Fruit fly (Drosophila melanogaster) whole organism, embryonic: ENCODE data around the gene CG10803.

Experiments used
- BtbVII ChIP-seq: fragments of 200-800 bp; sonication (Bioruptor generic); optimal IDR thresholded peaks from 3 replicates; lab custom pipeline; 2017; ENCODE audit warnings: missing biosample characterization, mild to moderate bottlenecking, missing genetic modification characterization
- CG11504 ChIP-seq: fragments of 200-800 bp; sonication (Bioruptor generic); optimal IDR thresholded peaks from 3 replicates; lab custom pipeline; 2019; ENCODE audit warnings: missing biosample characterization, mild to moderate bottlenecking, missing genetic modification characterization, moderate library complexity
- CG12071 ChIP-seq: fragments of 200-800 bp; sonication (Bioruptor generic); optimal IDR thresholded peaks from 3 replicates; lab custom pipeline; 2018; ENCODE audit warnings: missing biosample characterization, mild to moderate bottlenecking, missing genetic modification characterization
- CG13424 ChIP-seq: fragments of 200-800 bp; sonication (Bioruptor generic); optimal IDR thresholded peaks from 2 replicates; lab custom pipeline; 2019; ENCODE audit warnings: missing biosample characterization, mild to moderate bottlenecking, missing genetic modification characterization, moderate library complexity
- CG13775 ChIP-seq: fragments of 200-800 bp; sonication (Bioruptor generic); optimal IDR thresholded peaks from 3 replicates; lab custom pipeline; 2017; ENCODE audit warnings: missing biosample characterization, mild to moderate bottlenecking, missing genetic modification characterization
- CG14667 ChIP-seq: fragments of 200-800 bp; sonication (Bioruptor generic); IDR thresholded peaks from 2 replicates; pipeline ENCODE4 v1.3.6; 2022; ENCODE audit warnings: missing biosample characterization, missing genetic modification characterization
- CG17359 ChIP-seq: fragments of 200-800 bp; sonication (Bioruptor generic); optimal IDR thresholded peaks from 3 replicates; lab custom pipeline; 2018; ENCODE audit warnings: missing biosample characterization, mild to moderate bottlenecking, missing genetic modification characterization, moderate library complexity
- CG2678 ChIP-seq: fragments of 200-800 bp; sonication (Bioruptor generic); optimal IDR thresholded peaks from 3 replicates; lab custom pipeline; 2019; ENCODE audit warnings: missing biosample characterization, mild to moderate bottlenecking, missing genetic modification characterization, moderate library complexity
- CG3281 ChIP-seq: fragments of 200-800 bp; sonication (Bioruptor generic); optimal IDR thresholded peaks from 3 replicates; lab custom pipeline; 2017; ENCODE audit warnings: missing biosample characterization, mild to moderate bottlenecking, missing genetic modification characterization
- CG5953 ChIP-seq: fragments of 200-800 bp; sonication (Bioruptor generic); IDR thresholded peaks from 2 replicates; pipeline ENCODE4 v1.3.6; 2022; ENCODE audit warnings: missing biosample characterization, missing genetic modification characterization
- CG7839 ChIP-seq: fragments of 200-800 bp; sonication (Bioruptor generic); optimal IDR thresholded peaks from 3 replicates; lab custom pipeline; 2018; ENCODE audit warnings: missing biosample characterization, mild to moderate bottlenecking, missing genetic modification characterization, moderate library complexity
- CoRest ChIP-seq: fragments of 200-800 bp; sonication (Bioruptor generic); optimal IDR thresholded peaks from 3 replicates; lab custom pipeline; 2018; ENCODE audit warnings: missing biosample characterization, mild to moderate bottlenecking, missing genetic modification characterization, moderate library complexity
- D19A ChIP-seq: fragments of 200-800 bp; optimal IDR thresholded peaks from 3 replicates; lab custom pipeline; 2019; ENCODE audit warnings: missing biosample characterization, mild to moderate bottlenecking, missing genetic modification characterization, moderate library complexity
- Dbx ChIP-seq: fragments of 200-800 bp; sonication (Bioruptor generic); IDR thresholded peaks from 3 replicates; pipeline ENCODE4 v1.3.6; 2022; ENCODE audit warnings: missing biosample characterization, missing genetic modification characterization
- Dll ChIP-seq: fragments of 200-800 bp; sonication (Bioruptor generic); IDR thresholded peaks from 4 replicates; pipeline ENCODE4 v1.3.6; 2022; ENCODE audit warnings: missing biosample characterization, missing genetic modification characterization; ENCODE audit not compliant: partially characterized antibody
- Doc2 ChIP-seq: fragments of 200-800 bp; sonication (Bioruptor generic); IDR thresholded peaks from 2 replicates; pipeline ENCODE4 v1.3.6; 2022; ENCODE audit warnings: missing biosample characterization, missing genetic modification characterization
- HLHmδ ChIP-seq: fragments of 200-800 bp; sonication (Bioruptor generic); optimal IDR thresholded peaks from 2 replicates; lab custom pipeline; 2018; ENCODE audit warnings: missing biosample characterization, mild to moderate bottlenecking, missing genetic modification characterization, moderate library complexity
- Hr51 ChIP-seq, 2 experiments: fragments of 200-800 bp; sonication (Bioruptor generic); optimal IDR thresholded peaks; 2 replicates in 1 of 2; 3 replicates in 1 of 2; lab custom pipeline; 2016 to 2018; ENCODE audit warnings: missing biosample characterization in 2 of 2, missing genetic modification characterization in 2 of 2, mild to moderate bottlenecking in 1 of 2, moderate library complexity in 1 of 2
- Kr ChIP-seq: fragments of 200-800 bp; sonication (Bioruptor generic); optimal IDR thresholded peaks from 2 replicates; lab custom pipeline; 2017; ENCODE audit warnings: missing biosample characterization, mild to moderate bottlenecking, missing genetic modification characterization
- Med ChIP-seq: fragments of 200-800 bp; sonication (Bioruptor generic); peaks from one replicate; lab custom pipeline; 2016; ENCODE audit warnings: missing biosample characterization, missing genetic modification characterization, mild to moderate bottlenecking, inconsistent platforms, moderate library complexity
- Oli ChIP-seq: fragments of 200-800 bp; sonication (Bioruptor generic); optimal IDR thresholded peaks from 2 replicates; lab custom pipeline; 2018; ENCODE audit warnings: missing biosample characterization, mild to moderate bottlenecking, missing genetic modification characterization, moderate library complexity
- Pdp1 ChIP-seq, 2 experiments: fragments of 200-800 bp; sonication (Bioruptor generic); optimal IDR thresholded peaks; 3 replicates each; lab custom pipeline; 2016; ENCODE audit warnings: missing biosample characterization in 2 of 2, missing genetic modification characterization in 2 of 2, mild to moderate bottlenecking in 1 of 2, moderate library complexity in 1 of 2
- Sox100B ChIP-seq: fragments of 200-800 bp; sonication (Bioruptor generic); optimal IDR thresholded peaks from 3 replicates; lab custom pipeline; 2018; ENCODE audit warnings: missing biosample characterization, mild to moderate bottlenecking, missing genetic modification characterization
- Sox102F ChIP-seq: fragments of 200-800 bp; sonication (Bioruptor generic); optimal IDR thresholded peaks from 2 replicates; lab custom pipeline; 2018; ENCODE audit warnings: missing biosample characterization, mild to moderate bottlenecking, missing genetic modification characterization, moderate library complexity
- Xbp1 ChIP-seq: fragments of 200-800 bp; sonication (Bioruptor generic); optimal IDR thresholded peaks from 3 replicates; lab custom pipeline; 2016; ENCODE audit warnings: missing biosample characterization, mild to moderate bottlenecking, missing genetic modification characterization
- Xrp1 ChIP-seq: fragments of 200-800 bp; sonication (Bioruptor generic); IDR thresholded peaks from 2 replicates; pipeline ENCODE4 v1.3.6; 2022; ENCODE audit warnings: missing biosample characterization, missing genetic modification characterization
- ash1 ChIP-seq: fragments of 200-800 bp; sonication (Bioruptor generic); optimal IDR thresholded peaks from 2 replicates; lab custom pipeline; 2018; ENCODE audit warnings: missing biosample characterization, mild to moderate bottlenecking, missing genetic modification characterization
- bcd ChIP-seq: fragments of 200-800 bp; sonication (Bioruptor generic); optimal IDR thresholded peaks from 2 replicates; lab custom pipeline; 2017; ENCODE audit warnings: missing biosample characterization, mild to moderate bottlenecking, missing genetic modification characterization
- cg ChIP-seq: fragments of 200-800 bp; sonication (Bioruptor generic); optimal IDR thresholded peaks from 3 replicates; lab custom pipeline; 2019; ENCODE audit warnings: missing biosample characterization, mild to moderate bottlenecking, missing genetic modification characterization, moderate library complexity
- chinmo ChIP-seq: fragments of 200-800 bp; sonication (Bioruptor generic); IDR thresholded peaks from 4 replicates; pipeline ENCODE4 v1.3.6; 2022; ENCODE audit warnings: missing biosample characterization, missing genetic modification characterization; ENCODE audit not compliant: partially characterized antibody
- corto ChIP-seq: fragments of 200-800 bp; sonication (Bioruptor generic); optimal IDR thresholded peaks from 2 replicates; lab custom pipeline; 2016; ENCODE audit warnings: missing biosample characterization, mild to moderate bottlenecking, missing genetic modification characterization, moderate library complexity
- dan ChIP-seq: fragments of 200-800 bp; sonication (Bioruptor generic); IDR thresholded peaks from 2 replicates; pipeline ENCODE4 v1.3.6; 2022; ENCODE audit warnings: missing biosample characterization, missing genetic modification characterization
- eyg ChIP-seq: fragments of 200-800 bp; sonication (Bioruptor generic); optimal IDR thresholded peaks from 3 replicates; lab custom pipeline; 2016; ENCODE audit warnings: missing biosample characterization, missing genetic modification characterization
- gem ChIP-seq: fragments of 200-800 bp; sonication (Bioruptor generic); optimal IDR thresholded peaks from 2 replicates; lab custom pipeline; 2019; ENCODE audit warnings: missing biosample characterization, mild to moderate bottlenecking, missing genetic modification characterization, moderate library complexity
- hkb ChIP-seq, 2 experiments: fragments of 200-800 bp in 1 of 2; fragments of >200 bp in 1 of 2; sonication (Bioruptor generic) in 1 of 2; IDR thresholded peaks in 1 of 2; optimal IDR thresholded peaks in 1 of 2; 2 replicates each; pipeline versions ENCODE4 v1.3.6 to Lab custom; 2017 to 2022; ENCODE audit warnings: missing biosample characterization in 1 of 2, missing genetic modification characterization in 1 of 2
- lab ChIP-seq: fragments of 200-800 bp; sonication (Bioruptor generic); optimal IDR thresholded peaks from 3 replicates; lab custom pipeline; 2017; ENCODE audit warnings: missing biosample characterization, missing genetic modification characterization, mild to moderate bottlenecking, moderate library complexity, missing genetic modification reagents
- lbe ChIP-seq: fragments of 200-800 bp; sonication (Bioruptor generic); optimal IDR thresholded peaks from 2 replicates; lab custom pipeline; 2016; ENCODE audit warnings: missing biosample characterization, mild to moderate bottlenecking, missing genetic modification characterization
- lilli ChIP-seq: fragments of 200-800 bp; sonication (Bioruptor generic); optimal IDR thresholded peaks from 3 replicates; lab custom pipeline; 2016; ENCODE audit warnings: missing biosample characterization, missing genetic modification characterization
- mam ChIP-seq: fragments of 200-800 bp; sonication (Bioruptor generic); optimal IDR thresholded peaks from 3 replicates; lab custom pipeline; 2016; ENCODE audit warnings: missing biosample characterization, missing genetic modification characterization
- pho ChIP-seq: fragments of 200-800 bp; sonication (Bioruptor generic); optimal IDR thresholded peaks from 2 replicates; lab custom pipeline; 2016; ENCODE audit warnings: missing biosample characterization, missing genetic modification characterization
- rib ChIP-seq: fragments of 200-800 bp; sonication (Bioruptor generic); IDR thresholded peaks from 2 replicates; pipeline ENCODE4 v1.3.6; 2022; ENCODE audit warnings: missing biosample characterization, missing genetic modification characterization
- row ChIP-seq: fragments of 200-800 bp; sonication (Bioruptor generic); IDR thresholded peaks from 3 replicates; pipeline ENCODE4 v1.3.6; 2022; ENCODE audit warnings: missing biosample characterization, missing genetic modification characterization
- sd ChIP-seq: fragments of 200-800 bp; sonication (Bioruptor generic); optimal IDR thresholded peaks from 3 replicates; lab custom pipeline; 2018; ENCODE audit warnings: missing biosample characterization, mild to moderate bottlenecking, missing genetic modification characterization, moderate library complexity
- slbo ChIP-seq: fragments of 200-800 bp; sonication (Bioruptor generic); IDR thresholded peaks from 2 replicates; pipeline ENCODE4 v1.3.6; 2022; ENCODE audit warnings: missing biosample characterization, missing genetic modification characterization
- sqz ChIP-seq: fragments of 200-800 bp; sonication (Bioruptor generic); optimal IDR thresholded peaks from 3 replicates; lab custom pipeline; 2018; ENCODE audit warnings: missing biosample characterization, mild to moderate bottlenecking, missing genetic modification characterization
- sr ChIP-seq: fragments of 200-800 bp; sonication (Bioruptor generic); IDR thresholded peaks from 3 replicates; pipeline ENCODE4 v1.3.6; 2022; ENCODE audit warnings: missing biosample characterization, missing genetic modification characterization
- sug ChIP-seq: fragments of 200-800 bp; optimal IDR thresholded peaks from 2 replicates; lab custom pipeline; 2019; ENCODE audit warnings: missing biosample characterization, mild to moderate bottlenecking, missing genetic modification characterization, moderate library complexity
- tna ChIP-seq: fragments of 200-800 bp; sonication (Bioruptor generic); IDR thresholded peaks from 2 replicates; pipeline ENCODE4 v1.3.6; 2022; ENCODE audit warnings: missing biosample characterization, missing genetic modification characterization; ENCODE audit not compliant: partially characterized antibody
- trem ChIP-seq: fragments of 200-800 bp; optimal IDR thresholded peaks from 3 replicates; lab custom pipeline; 2019; ENCODE audit warnings: missing biosample characterization, mild to moderate bottlenecking, missing genetic modification characterization, moderate library complexity
- trh ChIP-seq: fragments of 200-800 bp; sonication (Bioruptor generic); optimal IDR thresholded peaks from 2 replicates; lab custom pipeline; 2016; ENCODE audit warnings: missing biosample characterization, missing genetic modification characterization

Gene CG10803

DNA sequence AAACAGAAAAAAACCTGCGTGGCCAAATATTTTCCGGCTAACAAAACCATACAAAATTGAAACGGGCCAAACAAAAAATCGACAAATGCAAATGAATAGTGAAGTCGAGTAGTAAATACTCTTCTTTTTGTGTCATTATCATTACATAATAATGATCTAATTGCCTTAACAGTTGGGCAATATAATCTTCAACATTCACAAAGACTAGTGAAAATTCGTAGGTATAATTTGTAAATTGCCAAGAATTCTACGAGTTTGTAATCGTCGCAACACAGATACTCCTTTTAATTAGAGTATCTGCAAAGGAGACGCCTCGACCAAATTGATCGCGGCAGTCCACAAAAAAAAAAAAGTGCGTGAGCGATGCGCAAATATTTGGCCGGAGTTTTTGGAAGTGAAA is 48.0 kb upstream of the CG10803 start:
- TF ChIP-seq Sox102F (GFP tag; lab: Kevin White, UChicago), result peak; percentile 26
- TF ChIP-seq ash1 (GFP tag; lab: Kevin White, UChicago), result no peak
- peak; percentile 37 for TF ChIP-seq CG11504 (tag; lab: Kevin White, UChicago)
- peak; percentile 30 for TF ChIP-seq corto (GFP tag; lab: Kevin White, UChicago)
- TF ChIP-seq gem (tag; lab: Kevin White, UChicago), result peak; percentile 28
- no peak for TF ChIP-seq Kr
- TF ChIP-seq CG3281 (GFP tag; lab: Kevin White, UChicago), result peak; percentile 7
- peak; percentile 14 for TF ChIP-seq CG13424
- TF ChIP-seq CG7839, result peak; percentile 14
- no peak for TF ChIP-seq pho (GFP tag; lab: Kevin White, UChicago)
- TF ChIP-seq CG17359 (tag; lab: Kevin White, UChicago), result peak; percentile 43
- no peak for TF ChIP-seq hkb (optimal IDR thresholded peaks at IDR 0.05; lab: Kevin White, UChicago)
- TF ChIP-seq hkb (GFP tag; IDR thresholded peaks at IDR 0.05; lab: Robert Waterston, UW), result peak; percentile 58; the same call in 1 of the 2 replicates
- TF ChIP-seq lab (GFP tag; lab: Kevin White, UChicago), result peak; percentile 14
- peak in 1 of 2 experiments; percentile 43 for TF ChIP-seq Hr51 (GFP tag; optimal IDR thresholded peaks at IDR 0.05; lab: Kevin White, UChicago)
- peak; percentile 25 for TF ChIP-seq mam (GFP tag; lab: Kevin White, UChicago)
- no peak for TF ChIP-seq Xrp1 (GFP tag; lab: Robert Waterston, UW)
- peak; percentile 55 for TF ChIP-seq row (GFP tag; lab: Robert Waterston, UW)
- peak; percentile 35 for TF ChIP-seq Med
- TF ChIP-seq sqz (GFP tag; lab: Kevin White, UChicago), result peak; percentile 17
- peak; percentile 3 for TF ChIP-seq lilli (GFP tag; lab: Kevin White, UChicago)
- 0 out of 2 replicates have a peak, but pooled peaks have one; percentile 18 for TF ChIP-seq slbo (GFP tag; lab: Robert Waterston, UW)
- peak; percentile 75 for TF ChIP-seq D19A
- peak; percentile 7 for TF ChIP-seq Oli
- TF ChIP-seq BtbVII (GFP tag; lab: Kevin White, UChicago), result peak; percentile 36
- peak; percentile 54 for TF ChIP-seq lbe (GFP tag; lab: Kevin White, UChicago)
- TF ChIP-seq Pdp1 (GFP tag; optimal IDR thresholded peaks at IDR 0.05; lab: Kevin White, UChicago), result peak in 1 of 2 experiments; percentile 61
- no peak for TF ChIP-seq bcd (GFP tag; lab: Kevin White, UChicago)
- no peak for TF ChIP-seq trh
- TF ChIP-seq Sox100B (GFP tag; lab: Kevin White, UChicago), result no peak
- TF ChIP-seq sd (tag; lab: Kevin White, UChicago), result peak; percentile 9
- peak; percentile 41 for TF ChIP-seq CG2678
- no peak for TF ChIP-seq tna (GFP tag; lab: Robert Waterston, UW)

DNA sequence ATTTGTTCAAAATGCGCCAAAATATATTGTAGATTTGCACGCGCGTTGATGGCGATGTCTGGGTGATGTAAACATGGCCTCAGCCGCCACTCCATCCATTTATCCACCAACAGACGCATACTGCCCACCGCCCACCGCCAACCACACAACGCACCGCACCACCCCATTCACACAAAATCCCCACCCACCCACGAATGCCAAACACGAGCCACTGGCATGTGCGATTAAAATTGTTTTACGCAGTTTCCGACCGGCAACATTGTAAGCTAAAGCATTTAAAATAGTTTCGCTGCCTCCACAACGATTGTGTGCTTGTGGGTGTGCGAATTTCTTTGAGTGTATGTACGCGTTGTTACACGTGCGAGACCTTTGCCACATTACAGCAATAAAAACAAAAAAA is 44.9 kb upstream of the CG10803 start:
- peak; percentile 1 for TF ChIP-seq CG11504 (tag; lab: Kevin White, UChicago)
- peak; percentile 56; the same call in 1 of the 2 replicates for TF ChIP-seq rib (GFP tag; lab: Robert Waterston, UW)
- TF ChIP-seq Xbp1, result no peak
- peak; percentile 39 for TF ChIP-seq sug (tag; lab: Kevin White, UChicago)
- no peak for TF ChIP-seq trem (tag; lab: Kevin White, UChicago)
- TF ChIP-seq CG5953 (GFP tag; lab: Robert Waterston, UW), result no peak
- no peak for TF ChIP-seq CG13775
- peak; percentile 82 for TF ChIP-seq sr (GFP tag; lab: Robert Waterston, UW)
- no peak for TF ChIP-seq CG12071 (GFP tag; lab: Kevin White, UChicago)
- no peak for TF ChIP-seq Dll
- TF ChIP-seq CG14667 (GFP tag; lab: Robert Waterston, UW), result no peak
- 0 out of 4 replicates have a peak, but pooled peaks have one; percentile 65 for TF ChIP-seq chinmo (GFP tag; lab: Robert Waterston, UW)
- TF ChIP-seq HLHmδ (GFP tag; lab: Kevin White, UChicago), result no peak
- no peak for TF ChIP-seq eyg (GFP tag; lab: Kevin White, UChicago)
- no peak for TF ChIP-seq CoRest (tag; lab: Kevin White, UChicago)
- TF ChIP-seq Doc2 (GFP tag; lab: Robert Waterston, UW), result no peak
- 0 out of 3 replicates have a peak, but pooled peaks have one; percentile 9 for TF ChIP-seq Dbx (GFP tag; lab: Robert Waterston, UW)
- no peak for TF ChIP-seq cg
- no peak for TF ChIP-seq dan
